Fruit fly (Drosophila melanogaster): ENCODE data around the gene mah.

The mah gene

dm6 chr3R:24976144-24976543, 28.7 kb downstream of the mah start (continued):
- TF ChIP-seq topi (GFP tag; optimal IDR thresholded peaks at IDR 0.05): peak; percentile 25
- no peak for TF ChIP-seq CG15336 (GFP tag; IDR thresholded peaks at IDR 0.05)
- TF ChIP-seq CG3919 (GFP tag; optimal IDR thresholded peaks at IDR 0.05): peak; percentile 25
- no peak for TF ChIP-seq Lpt (GFP tag; optimal IDR thresholded peaks at IDR 0.05)
- TF ChIP-seq CG34406 (GFP tag; optimal IDR thresholded peaks at IDR 0.05): no peak
- no peak for TF ChIP-seq CG7368 (GFP tag; optimal IDR thresholded peaks at IDR 0.05)
- no peak for TF ChIP-seq Hr39 (GFP tag; optimal IDR thresholded peaks at IDR 0.05)
- TF ChIP-seq CG9139 (GFP tag; optimal IDR thresholded peaks at IDR 0.05): no peak
- TF ChIP-seq Gug (GFP tag; IDR thresholded peaks at IDR 0.05): no peak
- no peak for TF ChIP-seq achi (GFP tag; optimal IDR thresholded peaks at IDR 0.05)
- TF ChIP-seq Ets96B (tag; optimal IDR thresholded peaks at IDR 0.05): no peak
- TF ChIP-seq CG11762 (GFP tag; optimal IDR thresholded peaks at IDR 0.05; ENCODE audit: insufficient read depth): peak; percentile 13
- peak; percentile 35 for TF ChIP-seq esn (GFP tag; optimal IDR thresholded peaks at IDR 0.05)
- peak; percentile 24 for TF ChIP-seq CG10631 (GFP tag; optimal IDR thresholded peaks at IDR 0.05)
- no peak for TF ChIP-seq Sox14 (GFP tag; optimal IDR thresholded peaks at IDR 0.05)
- TF ChIP-seq CG4318 (GFP tag; optimal IDR thresholded peaks at IDR 0.05): peak; percentile 42
- peak; percentile 3 for TF ChIP-seq acj6 (GFP tag; optimal IDR thresholded peaks at IDR 0.05)

- peak; percentile 81; the same call in 1 of the 2 replicates for TF ChIP-seq CG15336 (GFP tag; IDR thresholded peaks at IDR 0.05)
- peak; percentile 83 for TF ChIP-seq CG6792 (GFP tag; optimal IDR thresholded peaks at IDR 0.05)
- TF ChIP-seq spab (GFP tag; optimal IDR thresholded peaks at IDR 0.05): peak; percentile 76
- TF ChIP-seq CG16779 (tag; optimal IDR thresholded peaks at IDR 0.05): peak; percentile 45
- no peak for TF ChIP-seq fkh (GFP tag; optimal IDR thresholded peaks at IDR 0.05)
- TF ChIP-seq dsx (GFP tag; optimal IDR thresholded peaks at IDR 0.05; ENCODE audit: poor library complexity, severe bottlenecking): peak; percentile 84
- peak; percentile 71 for TF ChIP-seq Lpt (GFP tag; optimal IDR thresholded peaks at IDR 0.05)
- peak; percentile 91 for TF ChIP-seq Eip78C (GFP tag)
- TF ChIP-seq CG10631 (GFP tag; optimal IDR thresholded peaks at IDR 0.05): peak; percentile 88
- peak; percentile 88 for TF ChIP-seq svp (GFP tag)
- peak; percentile 67 for TF ChIP-seq CG8319 (GFP tag; optimal IDR thresholded peaks at IDR 0.05)
- TF ChIP-seq CG6163 (GFP tag; IDR thresholded peaks at IDR 0.05): peak; percentile 73
- TF ChIP-seq achi (GFP tag; optimal IDR thresholded peaks at IDR 0.05): peak; percentile 84
- TF ChIP-seq lz (GFP tag; optimal IDR thresholded peaks at IDR 0.05): peak; percentile 74
- TF ChIP-seq CG3032 (tag; optimal IDR thresholded peaks at IDR 0.05): peak; percentile 81
- peak; percentile 24 for TF ChIP-seq fd85E (GFP tag; optimal IDR thresholded peaks at IDR 0.05)
- peak; percentile 55 for TF ChIP-seq Eip93F (GFP tag; optimal IDR thresholded peaks at IDR 0.05)
- TF ChIP-seq esn (GFP tag; optimal IDR thresholded peaks at IDR 0.05): peak; percentile 89
- TF ChIP-seq CG4318 (GFP tag; optimal IDR thresholded peaks at IDR 0.05): peak; percentile 73
- peak; percentile 84 for TF ChIP-seq CG34406 (GFP tag; optimal IDR thresholded peaks at IDR 0.05)
- TF ChIP-seq CG8632 (GFP tag; optimal IDR thresholded peaks at IDR 0.05): peak; percentile 80
- TF ChIP-seq CG32006 (GFP tag; optimal IDR thresholded peaks at IDR 0.05): peak; percentile 89
- peak; percentile 63 for TF ChIP-seq Gug (GFP tag; IDR thresholded peaks at IDR 0.05)
- TF ChIP-seq CG6808 (GFP tag; optimal IDR thresholded peaks at IDR 0.05): peak; percentile 78
- peak; percentile 66 for TF ChIP-seq Eip75B (GFP tag; optimal IDR thresholded peaks at IDR 0.05)
- peak in 1 of 2 experiments; percentile 63 for TF ChIP-seq salr (GFP tag; optimal IDR thresholded peaks at IDR 0.05)
- TF ChIP-seq Met (GFP tag; optimal IDR thresholded peaks at IDR 0.05): peak; percentile 64
- no peak; the same call in 1 of the 2 replicates for TF ChIP-seq CG11294 (GFP tag; IDR thresholded peaks at IDR 0.05)
- TF ChIP-seq Smox (GFP tag; optimal IDR thresholded peaks at IDR 0.05): peak; percentile 71
- TF ChIP-seq ss (GFP tag; optimal IDR thresholded peaks at IDR 0.05): peak; percentile 69
- TF ChIP-seq Blimp-1 (GFP tag; optimal IDR thresholded peaks at IDR 0.05): peak; percentile 72
- peak; percentile 50 for TF ChIP-seq CG6854 (GFP tag; optimal IDR thresholded peaks at IDR 0.05)
- TF ChIP-seq CG11902 (GFP tag; optimal IDR thresholded peaks at IDR 0.05): peak; percentile 70
- TF ChIP-seq Sox14 (GFP tag; optimal IDR thresholded peaks at IDR 0.05): peak; percentile 71
- TF ChIP-seq acj6 (GFP tag; optimal IDR thresholded peaks at IDR 0.05): peak; percentile 87
- TF ChIP-seq Ets96B (tag; optimal IDR thresholded peaks at IDR 0.05): peak; percentile 80
- peak; percentile 73 for TF ChIP-seq Sox102F (GFP tag; optimal IDR thresholded peaks at IDR 0.05)
- TF ChIP-seq CG7368 (GFP tag; optimal IDR thresholded peaks at IDR 0.05): peak; percentile 48
- TF ChIP-seq fd59A (GFP tag; optimal IDR thresholded peaks at IDR 0.05): peak; percentile 63
- TF ChIP-seq Hr4 (GFP tag; optimal IDR thresholded peaks at IDR 0.05): peak; percentile 67
Measured at dm6 chr3R:24983537-24984501, 36.4 kb downstream of the mah start, which contains the start of gene tnc. Gene tnc, plus strand, starts transcription at chr3R:24984384.
